Fruit fly (Drosophila melanogaster) S2 (cell line): ENCODE data around the gene disco-r.

Experiments
- CG8478 ChIP-seq: fragments of >200 bp; optimal IDR thresholded peaks from 2 replicates; lab custom pipeline; 2018
- CTCF ChIP-seq, 2 experiments: fragments of >200 bp; optimal IDR thresholded peaks; 2 replicates each; lab custom pipeline; 2018

DNA sequence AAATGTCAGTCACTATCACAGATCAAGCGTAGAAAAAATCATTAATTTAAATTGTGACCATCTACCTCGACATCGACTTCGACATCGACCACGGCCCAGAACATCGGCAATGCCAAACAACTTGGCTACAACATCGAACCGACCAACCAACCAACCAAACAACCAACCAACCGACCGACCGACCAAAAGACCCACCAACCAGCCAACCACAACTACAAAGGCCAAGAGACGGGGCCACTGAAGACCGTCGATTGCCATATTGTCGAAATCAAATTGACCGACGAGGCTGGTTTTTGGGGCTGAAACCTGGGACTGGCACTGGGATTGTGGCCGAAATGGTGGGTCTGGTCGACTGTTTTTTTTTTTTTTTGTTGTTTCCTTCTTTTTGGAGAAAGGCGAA, 26.3 kb upstream of the disco-r start:
- TF ChIP-seq CG8478 (lab: Kevin White, UChicago) (no peak), CTCF (optimal IDR thresholded peaks at IDR 0.05; lab: Kevin White, UChicago) (no peak)
